Comparison of ENCODE assay signal across 4 fruit fly cellular contexts in the genomic region with DNA sequence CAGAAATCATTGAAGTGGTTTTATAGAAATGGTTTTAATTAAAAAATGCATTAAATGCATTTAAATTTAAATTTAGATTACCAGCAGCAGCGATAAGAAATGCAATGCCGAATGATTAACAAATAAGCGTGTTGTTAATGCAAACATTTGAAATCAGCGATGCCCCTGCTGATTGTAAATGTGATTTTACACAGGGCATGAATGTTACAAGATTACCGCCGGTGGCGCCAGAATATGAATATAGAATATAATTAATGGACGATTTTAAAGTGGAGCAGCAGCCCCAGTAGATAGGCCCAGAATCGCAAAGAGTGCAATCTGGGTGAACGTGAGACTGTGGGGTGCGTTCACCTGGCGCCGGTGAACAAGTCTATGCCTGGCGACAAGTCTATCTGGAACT.
TF ChIP-seq lines count a peak whose summit lies in the region.

No protein-coding gene starts in this region.

- no peak for TF ChIP-seq CTCF in whole organism, embryonic (GFP tag; optimal IDR thresholded peaks at IDR 0.05; lab: Kevin White, UChicago)

TF ChIP-seq in whole organism, adult, 20 proteins besides CTCF, POLR2A, EP300 and RAD21:
- TF ChIP-seq cic (GFP tag; optimal IDR thresholded peaks at IDR 0.05; lab: Kevin White, UChicago), result peak; percentile 7
- TF ChIP-seq toe (GFP tag; optimal IDR thresholded peaks at IDR 0.05; lab: Kevin White, UChicago), result no peak
- TF ChIP-seq pad (GFP tag; optimal IDR thresholded peaks at IDR 0.05; lab: Kevin White, UChicago), result no peak
- TF ChIP-seq CG14711 (tag; optimal IDR thresholded peaks at IDR 0.05; lab: Kevin White, UChicago), result no peak

TF ChIP-seq in whole organism, embryonic, 481 proteins besides CTCF, POLR2A, EP300 and RAD21:
- TF ChIP-seq Eip74EF (GFP tag; optimal IDR thresholded peaks at IDR 0.05; lab: Kevin White, UChicago), result no peak
- TF ChIP-seq Med (GFP tag; lab: Kevin White, UChicago), result peak; percentile 31
- TF ChIP-seq slp2 (GFP tag; optimal IDR thresholded peaks at IDR 0.05; lab: Kevin White, UChicago), result no peak

TF ChIP-seq in whole organism, prepupa, 60 proteins besides CTCF, POLR2A, EP300 and RAD21:
- no peak for TF ChIP-seq CG7368 (GFP tag; optimal IDR thresholded peaks at IDR 0.05; lab: Kevin White, UChicago)
- TF ChIP-seq cyc (GFP tag; optimal IDR thresholded peaks at IDR 0.05; lab: Kevin White, UChicago), result no peak
- no peak for TF ChIP-seq CG6792 (GFP tag; optimal IDR thresholded peaks at IDR 0.05; lab: Kevin White, UChicago)
- no peak for TF ChIP-seq Hr39 (GFP tag; optimal IDR thresholded peaks at IDR 0.05; lab: Kevin White, UChicago)
- TF ChIP-seq svp (GFP tag; lab: Kevin White, UChicago), result peak; percentile 95
- TF ChIP-seq Sox14 (GFP tag; optimal IDR thresholded peaks at IDR 0.05; lab: Kevin White, UChicago), result no peak
- no peak for TF ChIP-seq net (GFP tag; optimal IDR thresholded peaks at IDR 0.05; lab: Kevin White, UChicago)
- no peak for TF ChIP-seq esn (GFP tag; optimal IDR thresholded peaks at IDR 0.05; lab: Kevin White, UChicago)

TF ChIP-seq in whole organism, wandering third instar larva, 38 proteins besides CTCF, POLR2A, EP300 and RAD21:
- TF ChIP-seq jim (GFP tag; optimal IDR thresholded peaks at IDR 0.05; lab: Kevin White, UChicago) (no peak), br (GFP tag; optimal IDR thresholded peaks at IDR 0.05; lab: Kevin White, UChicago) (no peak), Rel (GFP tag; optimal IDR thresholded peaks at IDR 0.05; lab: Kevin White, UChicago) (no peak), Rel (tag; optimal IDR thresholded peaks at IDR 0.05; lab: Kevin White, UChicago) (peak; percentile 53)
